Fruit fly (Drosophila melanogaster) S2 (cell line): ENCODE results near the gene AdamTS-B.

Source experiments
- CG8478 ChIP-seq: fragments of >200 bp; optimal IDR thresholded peaks from 2 replicates; lab custom pipeline; 2018
- CTCF ChIP-seq, 2 experiments: fragments of >200 bp; optimal IDR thresholded peaks; 2 replicates each; lab custom pipeline; 2018

dm6 chrX:5689417-5690215, 8.7 kb upstream of the AdamTS-B start, which contains the start of the genes PGAP1 and cv:
- TF ChIP-seq CG8478 (lab: Kevin White, UChicago) (no peak), CTCF (optimal IDR thresholded peaks at IDR 0.05; lab: Kevin White, UChicago) (no peak)
